Worm (Caenorhabditis elegans): ENCODE results near the gene rsp-2.

DNA sequence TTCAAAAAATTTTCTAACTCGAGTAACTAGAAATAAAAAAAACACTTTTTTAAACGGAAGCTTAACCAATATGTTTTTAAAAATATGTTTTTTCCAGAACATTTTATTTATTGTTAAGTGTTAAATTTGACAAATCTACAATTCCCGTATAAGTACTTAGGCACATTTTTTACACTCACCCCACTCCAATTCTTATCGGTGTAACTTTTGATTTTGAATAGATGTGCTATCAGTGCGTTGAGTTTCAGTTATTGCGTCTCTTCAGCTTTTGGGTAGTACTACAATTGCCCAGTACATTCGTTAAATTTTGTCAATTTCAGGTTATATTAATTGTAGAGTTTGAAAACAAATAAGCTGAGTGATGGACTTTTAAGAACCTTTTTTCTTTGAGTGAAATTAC, 28.7 kb downstream of the rsp-2 start:
- TF ChIP-seq hmg-4 (GFP tag; optimal IDR thresholded peaks at IDR 0.05) (no peak), hnd-1 (tag; optimal IDR thresholded peaks at IDR 0.05) (no peak), ama-1 (optimal IDR thresholded peaks at IDR 0.05) (no peak), ceh-36 (tag; optimal IDR thresholded peaks at IDR 0.05) (no peak), scrt-1 (GFP tag; IDR thresholded peaks at IDR 0.05) (no peak), sea-1 (GFP tag; conservative IDR thresholded peaks at IDR 0.05) (no peak), tra-4 (tag; optimal IDR thresholded peaks at IDR 0.05) (no peak), tbx-37 (GFP tag; conservative IDR thresholded peaks at IDR 0.05) (no peak), B0310.2 (tag; optimal IDR thresholded peaks at IDR 0.05) (no peak)
